Worm (Caenorhabditis elegans) whole organism, L1 larva: ENCODE measurements around the gene gtl-2.
A peak's percentile ranks its signal among the peaks of the same experiment; 100 is the strongest.

Experiments
- C04F5.9 ChIP-seq: sonication (generic microtip); optimal IDR thresholded peaks from 2 replicates; lab custom pipeline; 2016; ENCODE audit warnings: missing genetic modification characterization, missing compliant biosample characterization
- Y116A8C.19 ChIP-seq: sonication (generic microtip); optimal IDR thresholded peaks from 2 replicates; lab custom pipeline; 2016; ENCODE audit warnings: missing compliant biosample characterization, missing genetic modification characterization, borderline replicate concordance
- aly-2 ChIP-seq: fragments of 150-350 bp; optimal IDR thresholded peaks from 2 replicates; lab custom pipeline; 2014; ENCODE audit warnings: missing biosample characterization, missing genetic modification characterization
- blmp-1 ChIP-seq: fragments of 150-350 bp; optimal IDR thresholded peaks from 2 replicates; lab custom pipeline; 2014; ENCODE audit warnings: missing biosample characterization, missing genetic modification characterization
- ceh-63 ChIP-seq: fragments of 200-800 bp; sonication (Bioruptor generic); optimal IDR thresholded peaks from 2 replicates; lab custom pipeline; 2018; ENCODE audit warnings: mild to moderate bottlenecking, missing genetic modification characterization, missing compliant biosample characterization
- ceh-82 ChIP-seq, 3 experiments: fragments of 150-350 bp in 1 of 3; sonication (generic microtip) in 2 of 3; optimal IDR thresholded peaks; 2 replicates each; lab custom pipeline; 2014 to 2017; ENCODE audit warnings: missing biosample characterization in 3 of 3, missing genetic modification characterization in 3 of 3
- ceh-90 ChIP-seq: sonication (generic microtip); optimal IDR thresholded peaks from 2 replicates; lab custom pipeline; 2016; ENCODE audit warnings: missing genetic modification characterization, missing compliant biosample characterization
- dpl-1 ChIP-seq, 3 experiments: fragments of 150-350 bp in 2 of 3; sonication (generic microtip) in 1 of 3; optimal IDR thresholded peaks; 2 replicates each; lab custom pipeline; 2014 to 2017; ENCODE audit warnings: missing biosample characterization in 3 of 3, missing genetic modification characterization in 3 of 3, missing genetic modification reagents in 3 of 3
- efl-1 ChIP-seq, 4 experiments: fragments of 150-350 bp; optimal IDR thresholded peaks in 3 of 4; peaks in 1 of 4; 1 replicate in 1 of 4; 2 replicates in 3 of 4; lab custom pipeline; 2014; ENCODE audit warnings: missing biosample characterization in 2 of 4, missing genetic modification characterization in 2 of 4, missing genetic modification reagents in 2 of 4
- egl-13 ChIP-seq: sonication (generic microtip); optimal IDR thresholded peaks from 2 replicates; lab custom pipeline; 2016; ENCODE audit warnings: missing genotype, missing genetic modification reagents, missing genetic modification characterization, missing compliant biosample characterization
- ets-5 ChIP-seq: fragments of 200-800 bp; sonication (Bioruptor generic); IDR thresholded peaks from 2 replicates; pipeline ENCODE4 v1.3.6; 2022; ENCODE audit warnings: missing genetic modification characterization, missing compliant biosample characterization
- fkh-10 ChIP-seq: sonication (generic microtip); optimal IDR thresholded peaks from 2 replicates; lab custom pipeline; 2017; ENCODE audit warnings: missing biosample characterization, missing genetic modification reagents, missing genetic modification characterization
- fkh-4 ChIP-seq: sonication (generic microtip); optimal IDR thresholded peaks from 2 replicates; lab custom pipeline; 2016; ENCODE audit warnings: missing compliant biosample characterization, missing genetic modification characterization, borderline replicate concordance
- fkh-8 ChIP-seq: sonication (generic microtip); optimal IDR thresholded peaks from 2 replicates; lab custom pipeline; 2016; ENCODE audit warnings: mild to moderate bottlenecking, missing genetic modification characterization, missing compliant biosample characterization
- irx-1 ChIP-seq: sonication (generic microtip); optimal IDR thresholded peaks from 2 replicates; lab custom pipeline; 2016; ENCODE audit warnings: missing genetic modification characterization, missing compliant biosample characterization
- lin-14 ChIP-seq: fragments of 200-800 bp; sonication (Bioruptor generic); optimal IDR thresholded peaks from 2 replicates; lab custom pipeline; 2018; ENCODE audit warnings: mild to moderate bottlenecking, missing genetic modification characterization, moderate library complexity, missing compliant biosample characterization
- lin-15B ChIP-seq: fragments of 150-350 bp; sonication (generic microtip); optimal IDR thresholded peaks from 3 replicates; lab custom pipeline; 2014; ENCODE audit warnings: missing biosample characterization, missing genetic modification characterization
- lin-35 ChIP-seq, 2 experiments: fragments of 150-350 bp; optimal IDR thresholded peaks; 2 replicates each; lab custom pipeline; 2014; ENCODE audit warnings: missing biosample characterization in 2 of 2, missing genetic modification characterization in 2 of 2, missing genetic modification reagents in 2 of 2
- lin-39 ChIP-seq: fragments of 150-350 bp; optimal IDR thresholded peaks from 2 replicates; lab custom pipeline; 2014; ENCODE audit warnings: missing biosample characterization, missing genetic modification reagents, missing genetic modification characterization
- lsy-2 ChIP-seq, 2 experiments: fragments of 150-350 bp; optimal IDR thresholded peaks; 2 replicates each; lab custom pipeline; 2014; ENCODE audit warnings: missing biosample characterization in 2 of 2, missing genetic modification characterization in 2 of 2
- mab-9 ChIP-seq: fragments of 200-800 bp; sonication (Bioruptor generic); IDR thresholded peaks from 2 replicates; pipeline ENCODE4 v1.3.6; 2022; ENCODE audit warnings: missing genetic modification reagents, missing genetic modification characterization, missing compliant biosample characterization
- mep-1 ChIP-seq: fragments of 150-350 bp; optimal IDR thresholded peaks from 2 replicates; lab custom pipeline; 2014; ENCODE audit warnings: missing biosample characterization, missing genetic modification characterization
- nhr-20 ChIP-seq: sonication (generic microtip); optimal IDR thresholded peaks from 2 replicates; lab custom pipeline; 2016; ENCODE audit warnings: mild to moderate bottlenecking, missing genetic modification characterization, missing compliant biosample characterization
- nhr-47 ChIP-seq: sonication (generic microtip); optimal IDR thresholded peaks from 2 replicates; lab custom pipeline; 2016; ENCODE audit warnings: mild to moderate bottlenecking, missing genetic modification characterization, moderate library complexity, missing compliant biosample characterization
- nhr-71 ChIP-seq: sonication (generic microtip); optimal IDR thresholded peaks from 2 replicates; lab custom pipeline; 2016; ENCODE audit warnings: mild to moderate bottlenecking, missing genetic modification characterization, moderate library complexity, missing compliant biosample characterization
- nhr-85 ChIP-seq: sonication (generic microtip); peaks from one replicate; lab custom pipeline; 2016; ENCODE audit warnings: missing genetic modification characterization, inconsistent platforms, missing compliant biosample characterization
- nhr-90 ChIP-seq: sonication (generic microtip); optimal IDR thresholded peaks from 2 replicates; lab custom pipeline; 2016; ENCODE audit warnings: mild to moderate bottlenecking, missing genetic modification characterization, missing compliant biosample characterization; ENCODE audit not compliant: poor library complexity
- pax-3 ChIP-seq: fragments of 200-800 bp; sonication (Bioruptor generic); optimal IDR thresholded peaks from 2 replicates; lab custom pipeline; 2018; ENCODE audit warnings: mild to moderate bottlenecking, missing genetic modification characterization, moderate library complexity, missing compliant biosample characterization
- skn-1 ChIP-seq: fragments of 150-350 bp; optimal IDR thresholded peaks from 2 replicates; lab custom pipeline; 2014; ENCODE audit warnings: missing biosample characterization, missing genetic modification characterization
- snpc-4 ChIP-seq: fragments of 150-350 bp; optimal IDR thresholded peaks from 2 replicates; lab custom pipeline; 2014; ENCODE audit warnings: missing biosample characterization, missing genetic modification characterization
- sox-4 ChIP-seq: sonication (generic microtip); optimal IDR thresholded peaks from 2 replicates; lab custom pipeline; 2016; ENCODE audit warnings: missing genetic modification characterization, missing compliant biosample characterization
- swsn-7 ChIP-seq: sonication (generic microtip); optimal IDR thresholded peaks from 2 replicates; lab custom pipeline; 2016; ENCODE audit warnings: missing genetic modification characterization, missing compliant biosample characterization
- tbx-2 ChIP-seq: sonication (generic microtip); optimal IDR thresholded peaks from 2 replicates; lab custom pipeline; 2016; ENCODE audit warnings: missing genetic modification characterization, missing compliant biosample characterization
- unc-130 ChIP-seq: fragments of 150-350 bp; optimal IDR thresholded peaks from 2 replicates; lab custom pipeline; 2017; ENCODE audit warnings: missing biosample characterization, missing genetic modification characterization, inconsistent platforms
- unc-62 ChIP-seq: fragments of 150-350 bp; optimal IDR thresholded peaks from 2 replicates; lab custom pipeline; 2014; ENCODE audit warnings: missing biosample characterization, missing genetic modification reagents, missing genetic modification characterization
- unc-86 ChIP-seq: sonication (generic microtip); optimal IDR thresholded peaks from 2 replicates; lab custom pipeline; 2016; ENCODE audit warnings: missing genetic modification characterization, missing compliant biosample characterization
- vab-15 ChIP-seq: sonication (generic microtip); optimal IDR thresholded peaks from 2 replicates; lab custom pipeline; 2017; ENCODE audit warnings: missing genotype, mild to moderate bottlenecking, missing genetic modification characterization, missing compliant biosample characterization
- xbp-1 ChIP-seq: sonication (generic microtip); optimal IDR thresholded peaks from 2 replicates; lab custom pipeline; 2016; ENCODE audit warnings: missing genetic modification characterization, missing compliant biosample characterization
- zip-4 ChIP-seq: fragments of 200-800 bp; sonication (Bioruptor generic); optimal IDR thresholded peaks from 2 replicates; lab custom pipeline; 2018; ENCODE audit warnings: mild to moderate bottlenecking, missing genetic modification characterization, moderate library complexity, missing compliant biosample characterization
- ztf-11 ChIP-seq, 2 experiments: sonication (generic microtip); optimal IDR thresholded peaks; 2 replicates each; lab custom pipeline; 2016 to 2017; ENCODE audit warnings: missing genetic modification characterization in 2 of 2, missing biosample characterization in 1 of 2, missing compliant biosample characterization in 1 of 2

gtl-2 gene

DNA sequence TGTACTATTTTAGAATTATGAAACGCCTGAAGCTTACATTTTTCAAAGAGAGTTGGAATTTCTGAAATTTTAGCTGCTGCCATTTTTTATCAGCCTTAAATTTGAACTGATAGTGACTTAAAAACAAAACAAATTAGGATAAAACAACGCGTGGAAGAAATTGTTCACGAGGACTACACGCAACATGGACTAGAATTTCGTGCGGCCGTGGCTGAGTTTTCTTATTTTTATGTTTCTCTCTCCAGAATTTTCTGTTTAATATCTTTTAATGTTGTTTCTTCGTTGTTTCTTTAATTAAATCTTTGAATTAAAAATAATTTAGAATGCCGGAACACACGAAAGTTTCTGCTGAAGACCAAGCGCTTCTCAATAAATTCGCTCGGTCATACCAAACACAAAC lies 41.6 kb downstream of the gtl-2 start, which contains the start of the genes B0035.3, B0035.22 and pfd-4 (continued):
- peak; percentile 49 for TF ChIP-seq unc-86 (tag; lab: Kevin White, UChicago)
- TF ChIP-seq nhr-85 (tag; lab: Kevin White, UChicago): peak; percentile 84
- no peak for TF ChIP-seq ceh-63 (GFP tag; lab: Kevin White, UChicago)
- peak; percentile 70 for TF ChIP-seq egl-13 (tag; lab: Kevin White, UChicago)
- peak; percentile 70 to 79 for TF ChIP-seq lsy-2 (tag; optimal IDR thresholded peaks at IDR 0.05; lab: Kevin White, UChicago)
- peak; percentile 77 for TF ChIP-seq lin-15B
- peak; percentile 41 to 57 (median 45) for TF ChIP-seq dpl-1 (GFP tag; optimal IDR thresholded peaks at IDR 0.05; lab: Kevin White, UChicago)
- peak; percentile 84 for TF ChIP-seq fkh-4 (tag; lab: Kevin White, UChicago)
- TF ChIP-seq ceh-90 (tag; lab: Kevin White, UChicago): peak; percentile 87
- TF ChIP-seq nhr-20 (tag; lab: Kevin White, UChicago): peak; percentile 70
- TF ChIP-seq swsn-7 (tag; lab: Kevin White, UChicago): peak; percentile 77
- peak; percentile 14 to 60 for TF ChIP-seq efl-1 (optimal IDR thresholded peaks at IDR 0.05; lab: Kevin White, UChicago)
- TF ChIP-seq efl-1 (GFP tag; optimal IDR thresholded peaks at IDR 0.05 in 1 of 2; lab: Kevin White, UChicago): peak; percentile 45 to 73
- peak; percentile 82 for TF ChIP-seq tbx-2 (tag; lab: Kevin White, UChicago)
- peak; percentile 67 for TF ChIP-seq sox-4
- TF ChIP-seq aly-2: peak; percentile 33
- TF ChIP-seq nhr-47: peak; percentile 82
- TF ChIP-seq zip-4 (GFP tag; lab: Kevin White, UChicago): no peak
- peak; percentile 44 for TF ChIP-seq snpc-4
- TF ChIP-seq fkh-8 (tag; lab: Kevin White, UChicago): peak; percentile 39
- TF ChIP-seq unc-130 (tag; lab: Kevin White, UChicago): peak; percentile 45
- TF ChIP-seq ceh-82 (tag; optimal IDR thresholded peaks at IDR 0.05; lab: Kevin White, UChicago): peak in 1 of 3 experiments; percentile 30
- peak; percentile 72 for TF ChIP-seq xbp-1 (tag; lab: Kevin White, UChicago)
- TF ChIP-seq nhr-71 (tag; lab: Kevin White, UChicago): peak; percentile 82
- no peak for TF ChIP-seq vab-15
- peak; percentile 73 for TF ChIP-seq pax-3 (tag; lab: Kevin White, UChicago)
- TF ChIP-seq nhr-90: peak; percentile 86
- TF ChIP-seq mab-9 (GFP tag; lab: Robert Waterston, UW): no peak
- TF ChIP-seq C04F5.9 (tag; lab: Kevin White, UChicago): peak; percentile 73
- peak; percentile 39 for TF ChIP-seq blmp-1 (tag; lab: Kevin White, UChicago)
- peak; percentile 66 for TF ChIP-seq mep-1

DNA sequence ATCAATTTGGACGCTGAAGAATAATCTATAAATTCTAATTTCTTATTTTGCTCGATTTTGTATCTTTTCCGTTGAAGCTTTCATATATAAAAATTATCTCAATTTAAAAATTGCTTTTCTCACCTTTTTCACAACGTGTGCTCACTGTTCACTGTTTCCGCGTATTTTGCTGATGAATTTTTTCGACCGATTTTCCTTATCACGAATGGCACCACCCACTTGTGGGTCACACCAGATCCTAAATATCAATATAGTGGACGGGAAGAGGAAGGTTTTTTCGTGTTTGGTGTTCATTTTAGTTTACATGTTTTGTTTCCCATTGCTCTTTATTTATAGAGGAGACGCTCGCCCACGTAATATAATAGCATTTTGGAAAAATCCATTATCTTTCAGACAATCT lies 42.4 kb downstream of the gtl-2 start:
- TF ChIP-seq lin-35 (GFP tag; optimal IDR thresholded peaks at IDR 0.05; lab: Kevin White, UChicago) (no peak), irx-1 (tag; lab: Kevin White, UChicago) (no peak), unc-62 (no peak), ztf-11 (tag; optimal IDR thresholded peaks at IDR 0.05; lab: Kevin White, UChicago) (peak in 1 of 2 experiments; percentile 26), nhr-85 (tag; lab: Kevin White, UChicago) (peak; percentile 80), ceh-63 (GFP tag; lab: Kevin White, UChicago) (no peak), efl-1 (optimal IDR thresholded peaks at IDR 0.05; lab: Kevin White, UChicago) (no peak), efl-1 (GFP tag; optimal IDR thresholded peaks at IDR 0.05 in 1 of 2; lab: Kevin White, UChicago) (peak in 1 of 2 experiments; percentile 90), C04F5.9 (tag; lab: Kevin White, UChicago) (no peak)
- TF ChIP-seq, all 84 proteins: peak for 3

DNA sequence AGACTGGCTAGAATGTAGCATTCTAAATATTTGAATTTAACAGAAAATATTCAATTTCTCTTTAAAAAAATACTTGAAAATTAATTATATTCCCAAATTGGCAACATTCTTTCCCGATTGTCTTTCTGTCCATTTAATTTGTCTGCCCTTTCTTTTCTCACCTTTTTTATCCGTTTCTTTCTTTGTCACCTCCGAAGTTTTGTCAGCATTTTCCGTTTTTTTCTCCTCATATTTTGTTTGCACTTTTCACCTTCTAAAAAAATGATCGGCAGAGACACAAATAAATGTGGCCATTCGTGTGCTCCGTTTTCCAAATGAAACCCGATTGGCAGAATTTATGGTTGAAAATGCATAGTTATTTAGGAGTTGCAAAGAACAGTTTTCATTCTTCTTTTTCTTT lies 42.9 kb downstream of the gtl-2 start:
- TF ChIP-seq ets-5 (GFP tag; lab: Robert Waterston, UW) (no peak), lin-14 (GFP tag; lab: Kevin White, UChicago) (peak; percentile 51), skn-1 (tag; lab: Kevin White, UChicago) (peak; percentile 78), egl-13 (tag; lab: Kevin White, UChicago) (no peak), fkh-10 (GFP tag; lab: Kevin White, UChicago) (no peak), nhr-85 (tag; lab: Kevin White, UChicago) (peak; percentile 31), Y116A8C.19 (tag; lab: Kevin White, UChicago) (no peak), lin-39 (tag; lab: Kevin White, UChicago) (no peak)
- TF ChIP-seq, all 84 proteins: peak for 3
